Worm (Caenorhabditis elegans): ENCODE data around the gene K12B6.4.

Gene K12B6.4

ce11 chrV:6281175-6281574, at the start of gene K12B6.4, which contains the start of gene spe-49:
Gene K12B6.4 (minus strand): TSS chrV:6281275.
Gene spe-49 (plus strand): TSS chrV:6281359.
- TF ChIP-seq flh-1 (GFP tag; optimal IDR thresholded peaks at IDR 0.05) = no peak
- no peak for TF ChIP-seq unc-62 (GFP tag; optimal IDR thresholded peaks at IDR 0.05)

- TF ChIP-seq mab-5 (tag; optimal IDR thresholded peaks at IDR 0.05) = no peak
- TF ChIP-seq flh-1 (GFP tag; optimal IDR thresholded peaks at IDR 0.05) = no peak
- TF ChIP-seq cnd-1 (tag; optimal IDR thresholded peaks at IDR 0.05) = no peak
- no peak for TF ChIP-seq ham-2 (GFP tag; optimal IDR thresholded peaks at IDR 0.05)
- no peak for TF ChIP-seq unc-39 (tag; optimal IDR thresholded peaks at IDR 0.05)
- TF ChIP-seq ceh-43 (GFP tag; optimal IDR thresholded peaks at IDR 0.05) = no peak
- TF ChIP-seq M03D4.4 (tag; optimal IDR thresholded peaks at IDR 0.05) = no peak
- TF ChIP-seq nhr-2 (tag; optimal IDR thresholded peaks at IDR 0.05) = no peak
- no peak for TF ChIP-seq zip-8 (tag; optimal IDR thresholded peaks at IDR 0.05)
- TF ChIP-seq ceh-83 (GFP tag; optimal IDR thresholded peaks at IDR 0.05) = no peak
- no peak for TF ChIP-seq nhr-76 (tag; optimal IDR thresholded peaks at IDR 0.05)
- TF ChIP-seq tbx-8 (GFP tag; optimal IDR thresholded peaks at IDR 0.05) = no peak
- TF ChIP-seq blmp-1 (tag; optimal IDR thresholded peaks at IDR 0.05) = no peak
- no peak for TF ChIP-seq ztf-11 (tag; optimal IDR thresholded peaks at IDR 0.05)
These were observed 47.8 kb upstream of the K12B6.4 start, which contains the start of gene T28C12.2 for ce11 chrV:6328897-6329296. Gene T28C12.2 (plus strand): TSS chrV:6329197.

- TF ChIP-seq mls-2 (tag; optimal IDR thresholded peaks at IDR 0.05) = no peak
- TF ChIP-seq sptf-1 (tag; optimal IDR thresholded peaks at IDR 0.05) = no peak
- no peak for TF ChIP-seq tbx-8 (GFP tag; optimal IDR thresholded peaks at IDR 0.05)
- TF ChIP-seq mep-1 (tag; optimal IDR thresholded peaks at IDR 0.05) = no peak
- TF ChIP-seq hlh-1 (tag; optimal IDR thresholded peaks at IDR 0.05) = no peak
- no peak for TF ChIP-seq nhr-237 (tag; optimal IDR thresholded peaks at IDR 0.05)
These were observed 45.9 kb upstream of the K12B6.4 start, which contains the start of gene fbxa-202 for ce11 chrV:6326980-6327379. Gene fbxa-202 (plus strand): TSS chrV:6327280.

ce11 chrV:6326394-6326793, 45.3 kb upstream of the K12B6.4 start:
- no peak for TF ChIP-seq M03D4.4 (tag; optimal IDR thresholded peaks at IDR 0.05)
- TF ChIP-seq elt-1 (tag; optimal IDR thresholded peaks at IDR 0.05; ENCODE audit: borderline replicate concordance, insufficient read depth) = no peak
- no peak for TF ChIP-seq nhr-237 (tag; optimal IDR thresholded peaks at IDR 0.05)
- no peak for TF ChIP-seq ceh-83 (GFP tag; optimal IDR thresholded peaks at IDR 0.05)
- TF ChIP-seq lin-13 (tag; optimal IDR thresholded peaks at IDR 0.05) = no peak
- TF ChIP-seq nhr-28 (tag; optimal IDR thresholded peaks at IDR 0.05) = no peak
- TF ChIP-seq cnd-1 (tag; optimal IDR thresholded peaks at IDR 0.05) = no peak
- no peak for TF ChIP-seq hlh-1 (tag; optimal IDR thresholded peaks at IDR 0.05)
- TF ChIP-seq ceh-39 (tag; optimal IDR thresholded peaks at IDR 0.05) = no peak

- TF ChIP-seq mls-2 (tag; optimal IDR thresholded peaks at IDR 0.05) = no peak
- no peak for TF ChIP-seq lin-13 (tag; optimal IDR thresholded peaks at IDR 0.05)
- no peak for TF ChIP-seq ces-1 (GFP tag; optimal IDR thresholded peaks at IDR 0.05)
- TF ChIP-seq unc-39 (tag; optimal IDR thresholded peaks at IDR 0.05) = no peak
- TF ChIP-seq nhr-12 (tag; optimal IDR thresholded peaks at IDR 0.05) = no peak
- no peak for TF ChIP-seq M03D4.4 (tag; optimal IDR thresholded peaks at IDR 0.05)
- TF ChIP-seq flh-1 (GFP tag; optimal IDR thresholded peaks at IDR 0.05) = no peak
- TF ChIP-seq hlh-1 (tag; optimal IDR thresholded peaks at IDR 0.05) = no peak
- no peak for TF ChIP-seq bed-3 (GFP tag; optimal IDR thresholded peaks at IDR 0.05)
- TF ChIP-seq ceh-43 (GFP tag; optimal IDR thresholded peaks at IDR 0.05) = no peak
- no peak for TF ChIP-seq zip-8 (tag; optimal IDR thresholded peaks at IDR 0.05)
- TF ChIP-seq sptf-1 (tag; optimal IDR thresholded peaks at IDR 0.05) = no peak
- TF ChIP-seq elt-1 (tag; optimal IDR thresholded peaks at IDR 0.05; ENCODE audit: borderline replicate concordance, insufficient read depth) = no peak
These were observed 42.5 kb upstream of the K12B6.4 start for ce11 chrV:6323602-6324001.

- TF ChIP-seq bed-3 (GFP tag; optimal IDR thresholded peaks at IDR 0.05) = no peak
- TF ChIP-seq elt-1 (tag; optimal IDR thresholded peaks at IDR 0.05; ENCODE audit: borderline replicate concordance, insufficient read depth) = peak; percentile 29
- no peak for TF ChIP-seq nhr-12 (tag; optimal IDR thresholded peaks at IDR 0.05)
These were observed 41.8 kb upstream of the K12B6.4 start for ce11 chrV:6322749-6323367.

Measured in whole organism, mixed stage, embryonic.